Worm (Caenorhabditis elegans) whole organism, L4 larva: Measurements from ENCODE around the gene ttr-53.

Experiments used
- F37D6.2 ChIP-seq: sonication (generic microtip); optimal IDR thresholded peaks from 2 replicates; lab custom pipeline; 2016; ENCODE audit warnings: mild to moderate bottlenecking, missing genetic modification characterization, missing compliant biosample characterization
- F44E2.7 ChIP-seq: fragments of 200-800 bp; sonication (Bioruptor generic); IDR thresholded peaks from 2 replicates; pipeline ENCODE4 v2.1.2; 2022; ENCODE audit warnings: missing genetic modification characterization, missing compliant biosample characterization
- ceh-44 ChIP-seq: fragments of 200-800 bp; sonication (Bioruptor generic); IDR thresholded peaks from 2 replicates; pipeline ENCODE4 v1.3.6; 2022; ENCODE audit warnings: missing genetic modification reagents, missing genetic modification characterization, missing compliant biosample characterization
- ces-1 ChIP-seq: fragments of 150-350 bp; sonication (generic microtip); optimal IDR thresholded peaks from 4 replicates; lab custom pipeline; 2014; ENCODE audit warnings: missing biosample characterization, missing genetic modification reagents, missing genetic modification characterization
- daf-8 ChIP-seq: fragments of 200-800 bp; sonication (Bioruptor generic); IDR thresholded peaks from 2 replicates; pipeline ENCODE4 v1.3.6; 2022; ENCODE audit warnings: missing genetic modification characterization, missing compliant biosample characterization
- unc-62 ChIP-seq, 3 experiments: fragments of 150-350 bp in 1 of 3; sonication (generic microtip); optimal IDR thresholded peaks in 2 of 3; peaks in 1 of 3; 1 replicate in 1 of 3; 2 replicates in 2 of 3; lab custom pipeline; 2014 to 2017; ENCODE audit warnings: missing biosample characterization in 3 of 3, missing genetic modification characterization in 3 of 3, missing genetic modification reagents in 3 of 3, missing genotype in 1 of 3

ce11 chrIV:10206182-10206581, 48.3 kb downstream of the ttr-53 start, which contains the start of gene K04D7.6:
- no peak for TF ChIP-seq ceh-44
- no peak for TF ChIP-seq F44E2.7
- no peak for TF ChIP-seq daf-8
- TF ChIP-seq unc-62 (GFP tag; optimal IDR thresholded peaks at IDR 0.05 in 1 of 2; lab: Kevin White, UChicago): no peak
- TF ChIP-seq unc-62 (tag; optimal IDR thresholded peaks at IDR 0.05; lab: Kevin White, UChicago): no peak
- TF ChIP-seq F37D6.2 (tag; lab: Kevin White, UChicago): no peak
- no peak for TF ChIP-seq ces-1 (GFP tag; lab: Kevin White, UChicago)
